Fruit fly (Drosophila melanogaster) whole organism, wandering third instar larva: ENCODE data around the gene Ant2.

ENCODE experiments used
- Abd-B ChIP-seq: fragments of >200 bp; optimal IDR thresholded peaks from 2 replicates; lab custom pipeline; 2017; ENCODE audit warnings: missing biosample characterization, missing genetic modification characterization
- CG9705 ChIP-seq: fragments of 200-800 bp; sonication (Bioruptor generic); optimal IDR thresholded peaks from 2 replicates; lab custom pipeline; 2018; ENCODE audit warnings: missing biosample characterization, mild to moderate bottlenecking, missing genetic modification characterization
- CrebA ChIP-seq: fragments of 200-800 bp; sonication (Bioruptor generic); optimal IDR thresholded peaks from 2 replicates; lab custom pipeline; 2016; ENCODE audit warnings: missing biosample characterization, mild to moderate bottlenecking, missing genetic modification characterization, borderline replicate concordance
- Dfd ChIP-seq: fragments of >200 bp; optimal IDR thresholded peaks from 2 replicates; lab custom pipeline; 2017; ENCODE audit warnings: missing biosample characterization, missing genetic modification characterization
- GATAd ChIP-seq: sonication (Bioruptor generic); optimal IDR thresholded peaks from 2 replicates; lab custom pipeline; 2016; ENCODE audit warnings: missing biosample characterization, missing genetic modification characterization
- HLH106 ChIP-seq: fragments of 200-800 bp; optimal IDR thresholded peaks from 3 replicates; lab custom pipeline; 2019; ENCODE audit warnings: missing biosample characterization, mild to moderate bottlenecking, missing genetic modification characterization, moderate library complexity
- Hnf4 ChIP-seq: fragments of 200-800 bp; sonication (Bioruptor generic); optimal IDR thresholded peaks from 2 replicates; lab custom pipeline; 2016; ENCODE audit warnings: missing biosample characterization, mild to moderate bottlenecking, missing genetic modification characterization
- Hr78 ChIP-seq: fragments of >200 bp; optimal IDR thresholded peaks from 2 replicates; lab custom pipeline; 2017; ENCODE audit warnings: missing biosample characterization, missing genetic modification characterization
- Jra ChIP-seq: sonication (Bioruptor generic); optimal IDR thresholded peaks from 2 replicates; lab custom pipeline; 2016; ENCODE audit warnings: missing biosample characterization, missing genetic modification characterization
- Myc ChIP-seq: fragments of >200 bp; optimal IDR thresholded peaks from 2 replicates; lab custom pipeline; 2017
- OdsH ChIP-seq: fragments of 200-800 bp; sonication (Bioruptor generic); optimal IDR thresholded peaks from 2 replicates; lab custom pipeline; 2016; ENCODE audit warnings: missing biosample characterization, mild to moderate bottlenecking, missing genetic modification characterization
- Rel ChIP-seq, 2 experiments: fragments of 200-800 bp; sonication (Bioruptor generic) in 1 of 2; optimal IDR thresholded peaks; 2 replicates in 1 of 2; 3 replicates in 1 of 2; lab custom pipeline; 2016 to 2019; ENCODE audit warnings: mild to moderate bottlenecking in 2 of 2, missing biosample characterization in 2 of 2, missing genetic modification characterization in 2 of 2, moderate library complexity in 1 of 2
- Sp1 ChIP-seq: fragments of 200-800 bp; sonication (Bioruptor generic); optimal IDR thresholded peaks from 3 replicates; lab custom pipeline; 2019; ENCODE audit warnings: missing biosample characterization, mild to moderate bottlenecking, missing genetic modification characterization, moderate library complexity
- Vsx2 ChIP-seq: fragments of 200-300, 225-300 bp; sonication (Bioruptor generic); optimal IDR thresholded peaks from 2 replicates; lab custom pipeline; 2018; ENCODE audit warnings: missing biosample characterization, missing genetic modification characterization; ENCODE audit not compliant: partially characterized antibody
- dmrt93B ChIP-seq: fragments of 200-800 bp; sonication (Bioruptor generic); optimal IDR thresholded peaks from 2 replicates; lab custom pipeline; 2018; ENCODE audit warnings: missing biosample characterization, mild to moderate bottlenecking, missing genetic modification characterization
- dsf ChIP-seq: sonication (Bioruptor generic); optimal IDR thresholded peaks from 2 replicates; lab custom pipeline; 2016; ENCODE audit warnings: missing biosample characterization, missing genetic modification characterization, borderline replicate concordance
- foxo ChIP-seq, 2 experiments: fragments of 200-800 bp; sonication (Bioruptor generic); optimal IDR thresholded peaks; 2 replicates in 1 of 2; 3 replicates in 1 of 2; lab custom pipeline; 2016 to 2017; ENCODE audit warnings: missing biosample characterization in 2 of 2, missing genetic modification characterization in 2 of 2
- h ChIP-seq: fragments of 200-800 bp; sonication (Bioruptor generic); optimal IDR thresholded peaks from 3 replicates; lab custom pipeline; 2016; ENCODE audit warnings: missing biosample characterization, mild to moderate bottlenecking, missing genetic modification characterization
- jim ChIP-seq: fragments of 175-275, 200-325 bp; sonication (Bioruptor generic); optimal IDR thresholded peaks from 2 replicates; lab custom pipeline; 2016; ENCODE audit warnings: missing biosample characterization, mild to moderate bottlenecking, missing genetic modification characterization
- lola ChIP-seq: fragments of >200 bp; optimal IDR thresholded peaks from 2 replicates; lab custom pipeline; 2017; ENCODE audit warnings: missing biosample characterization, missing genetic modification characterization
- pan ChIP-seq: fragments of >200 bp; optimal IDR thresholded peaks from 2 replicates; lab custom pipeline; 2017
- psq ChIP-seq: fragments of 200-800 bp; sonication (Bioruptor generic); optimal IDR thresholded peaks from 3 replicates; lab custom pipeline; 2017; ENCODE audit warnings: missing biosample characterization, mild to moderate bottlenecking, missing genetic modification characterization, moderate library complexity
- rgr ChIP-seq: fragments of 200-800 bp; sonication (Bioruptor generic); optimal IDR thresholded peaks from 3 replicates; lab custom pipeline; 2016; ENCODE audit warnings: missing biosample characterization, mild to moderate bottlenecking, missing genetic modification characterization
- sv ChIP-seq: fragments of 200-800 bp; sonication (Bioruptor generic); optimal IDR thresholded peaks from 3 replicates; lab custom pipeline; 2016; ENCODE audit warnings: missing biosample characterization, missing genetic modification characterization
- usp ChIP-seq: fragments of >200 bp; optimal IDR thresholded peaks from 2 replicates; lab custom pipeline; 2017; ENCODE audit warnings: missing biosample characterization, missing genetic modification characterization
- woc ChIP-seq: sonication (Bioruptor generic); optimal IDR thresholded peaks from 2 replicates; lab custom pipeline; 2016; ENCODE audit warnings: missing biosample characterization, mild to moderate bottlenecking, missing genetic modification characterization

Gene Ant2

DNA sequence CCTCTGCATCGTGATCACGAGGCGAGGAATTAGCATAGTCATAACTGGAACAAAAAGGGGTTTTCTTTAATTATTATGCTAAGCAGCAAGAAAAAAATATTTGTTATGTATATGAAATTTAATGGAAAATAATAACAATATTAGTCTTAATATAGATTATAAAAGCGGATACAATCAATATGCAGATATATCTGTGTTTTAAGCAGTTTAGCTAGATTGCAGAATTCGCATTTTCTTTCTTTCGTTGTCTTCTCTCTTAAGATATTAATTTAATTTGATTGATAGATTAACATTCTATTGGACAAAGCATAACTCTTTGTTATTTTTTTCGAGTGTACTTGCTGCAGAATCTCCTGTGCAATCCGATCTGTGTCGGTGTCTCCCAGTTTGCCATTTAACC is 40.6 kb upstream of the Ant2 start:
- no peak for TF ChIP-seq Rel (GFP tag; optimal IDR thresholded peaks at IDR 0.05; lab: Kevin White, UChicago)
- TF ChIP-seq Rel (tag; optimal IDR thresholded peaks at IDR 0.05; lab: Kevin White, UChicago) = no peak
- TF ChIP-seq psq (GFP tag; lab: Kevin White, UChicago) = peak; percentile 11
- no peak for TF ChIP-seq pan
- TF ChIP-seq Hnf4 = no peak
- TF ChIP-seq dsf (GFP tag; lab: Kevin White, UChicago) = no peak
- TF ChIP-seq woc (GFP tag; lab: Kevin White, UChicago) = no peak
- peak; percentile 22 for TF ChIP-seq HLH106
- no peak for TF ChIP-seq CrebA
- no peak for TF ChIP-seq h (GFP tag; lab: Kevin White, UChicago)
- peak; percentile 18 for TF ChIP-seq Sp1 (GFP tag; lab: Kevin White, UChicago)
- no peak for TF ChIP-seq usp (GFP tag; lab: Kevin White, UChicago)
- TF ChIP-seq Abd-B (GFP tag; lab: Kevin White, UChicago) = no peak

- no peak for TF ChIP-seq Rel (GFP tag; optimal IDR thresholded peaks at IDR 0.05; lab: Kevin White, UChicago)
- no peak for TF ChIP-seq Rel (tag; optimal IDR thresholded peaks at IDR 0.05; lab: Kevin White, UChicago)
- no peak for TF ChIP-seq rgr (GFP tag; lab: Kevin White, UChicago)
- TF ChIP-seq Jra (GFP tag; lab: Kevin White, UChicago) = no peak
- TF ChIP-seq OdsH (GFP tag; lab: Kevin White, UChicago) = no peak
- peak; percentile 40 for TF ChIP-seq Dfd
Measured at dm6 chrX:10825349-10826129, 38.8 kb upstream of the Ant2 start.

DNA sequence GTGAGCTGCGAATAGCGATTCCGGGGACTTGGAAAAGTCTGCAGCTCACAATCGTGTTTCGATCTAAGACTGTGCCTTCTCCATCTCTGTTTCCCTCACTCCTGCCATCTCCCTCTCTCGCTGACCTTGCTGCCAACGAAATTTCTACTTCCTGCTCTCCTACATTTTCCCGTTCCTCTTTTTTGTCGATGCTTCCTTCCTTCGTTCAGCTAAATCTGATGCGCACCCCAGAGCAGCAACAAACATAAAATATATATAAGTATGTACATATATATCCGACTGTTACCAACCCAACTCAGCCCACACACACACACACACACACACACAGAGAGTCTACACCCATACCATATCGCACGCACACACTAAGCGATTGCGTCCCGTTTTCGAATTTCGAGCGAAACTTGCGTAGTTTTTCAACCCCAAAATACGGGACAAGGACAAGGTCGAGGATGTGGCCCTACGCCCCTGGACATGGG is 37.6 kb upstream of the Ant2 start, which contains the start of gene Imp:
TSS of gene Imp (minus strand) at position 51 of the 476 bp plus-strand sequence.
- peak; percentile 14 for TF ChIP-seq Dfd
- no peak for TF ChIP-seq pan

dm6 chrX:10823441-10823818 is 36.7 kb upstream of the Ant2 start:
- no peak for TF ChIP-seq GATAd (GFP tag; lab: Kevin White, UChicago)
- no peak for TF ChIP-seq Rel (GFP tag; optimal IDR thresholded peaks at IDR 0.05; lab: Kevin White, UChicago)
- no peak for TF ChIP-seq Rel (tag; optimal IDR thresholded peaks at IDR 0.05; lab: Kevin White, UChicago)
- TF ChIP-seq rgr (GFP tag; lab: Kevin White, UChicago) = no peak
- TF ChIP-seq Hr78 (GFP tag; lab: Kevin White, UChicago) = no peak
- TF ChIP-seq usp (GFP tag; lab: Kevin White, UChicago) = no peak
- TF ChIP-seq Jra (GFP tag; lab: Kevin White, UChicago) = no peak
- TF ChIP-seq Abd-B (GFP tag; lab: Kevin White, UChicago) = no peak
- no peak for TF ChIP-seq dmrt93B (GFP tag; lab: Kevin White, UChicago)
- TF ChIP-seq, all 38 proteins: peak for 0

DNA sequence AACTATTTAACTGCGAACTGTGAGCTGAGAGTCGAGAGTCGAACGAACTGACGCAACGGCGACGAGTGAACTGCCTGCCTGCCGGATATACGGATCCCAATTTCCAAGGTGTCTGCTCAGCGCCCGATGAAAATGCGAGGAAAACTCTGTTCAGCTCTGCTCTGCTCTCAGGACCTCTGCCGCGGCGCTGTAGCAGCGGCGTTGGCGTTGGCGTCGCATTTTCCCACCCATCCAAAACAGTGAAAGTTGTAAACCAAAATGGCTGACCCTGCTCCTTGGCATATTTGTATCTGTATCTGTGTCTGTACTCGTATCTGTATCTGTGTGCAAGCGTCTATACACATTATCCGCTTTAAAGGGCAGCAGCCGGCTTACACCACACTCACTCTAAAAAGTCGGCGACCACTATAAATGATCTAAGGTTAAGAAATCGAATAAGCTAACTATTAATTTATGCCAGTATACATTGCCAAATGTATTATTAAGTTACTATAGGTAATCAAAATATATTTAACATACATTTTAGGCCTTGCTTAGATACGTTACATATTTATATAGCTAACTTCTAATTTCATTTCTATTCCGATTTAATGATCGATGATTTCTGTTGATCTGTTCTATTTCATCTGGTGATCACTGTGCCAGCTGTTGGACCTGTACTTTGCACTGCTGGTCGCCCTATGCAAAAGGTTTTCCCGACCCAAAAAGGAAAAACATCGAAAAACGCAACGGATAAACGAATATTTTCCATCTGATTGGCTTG is 36.2 kb upstream of the Ant2 start:
- TF ChIP-seq h (GFP tag; lab: Kevin White, UChicago) (no peak), sv (GFP tag; lab: Kevin White, UChicago) (peak; percentile 11)

dm6 chrX:10822096-10822495 is 35.4 kb upstream of the Ant2 start:
- TF ChIP-seq HLH106 = no peak
- TF ChIP-seq foxo (GFP tag; optimal IDR thresholded peaks at IDR 0.05; lab: Kevin White, UChicago) = no peak
- no peak for TF ChIP-seq Jra (GFP tag; lab: Kevin White, UChicago)
- TF ChIP-seq jim (GFP tag; lab: Kevin White, UChicago) = no peak
- TF ChIP-seq woc (GFP tag; lab: Kevin White, UChicago) = no peak
- no peak for TF ChIP-seq CG9705
- TF ChIP-seq Sp1 (GFP tag; lab: Kevin White, UChicago) = no peak
- TF ChIP-seq h (GFP tag; lab: Kevin White, UChicago) = no peak
- no peak for TF ChIP-seq Myc (lab: Kevin White, UChicago)
- TF ChIP-seq OdsH (GFP tag; lab: Kevin White, UChicago) = no peak
- no peak for TF ChIP-seq Vsx2
- no peak for TF ChIP-seq lola
- no peak for TF ChIP-seq dsf (GFP tag; lab: Kevin White, UChicago)
- TF ChIP-seq GATAd (GFP tag; lab: Kevin White, UChicago) = no peak
- TF ChIP-seq, all 38 proteins: peak for 0
